Fruit fly (Drosophila melanogaster): ENCODE measurements around the gene Hml.

Hml gene

dm6 chr3L:13903186-13904020 lies 57.5 kb downstream of the Hml start, which contains the start of gene dysc (continued):
- TF ChIP-seq hbn (GFP tag; IDR thresholded peaks at IDR 0.05; ENCODE audit: partially characterized antibody) (no peak), dmrt99B (tag; optimal IDR thresholded peaks at IDR 0.05) (peak; percentile 49), lab (GFP tag; optimal IDR thresholded peaks at IDR 0.05) (peak; percentile 64), Doc3 (GFP tag; IDR thresholded peaks at IDR 0.05; ENCODE audit: partially characterized antibody) (no peak), z (GFP tag; IDR thresholded peaks at IDR 0.05) (peak; percentile 81; the same call in 2 of the 3 replicates), Dip2 (GFP tag; IDR thresholded peaks at IDR 0.05) (no peak), NfI (GFP tag; optimal IDR thresholded peaks at IDR 0.05) (peak; percentile 10), Hey (tag; optimal IDR thresholded peaks at IDR 0.05) (no peak), nmo (GFP tag; optimal IDR thresholded peaks at IDR 0.05) (peak; percentile 4), CG10959 (GFP tag; IDR thresholded peaks at IDR 0.05) (no peak), PHDP (tag; optimal IDR thresholded peaks at IDR 0.05) (peak; percentile 65), stwl (tag; optimal IDR thresholded peaks at IDR 0.05) (no peak), CG16813 (GFP tag; IDR thresholded peaks at IDR 0.05; ENCODE audit: partially characterized antibody) (no peak), schlank (tag; optimal IDR thresholded peaks at IDR 0.05) (no peak), yki (optimal IDR thresholded peaks at IDR 0.05) (no peak), CG13296 (GFP tag; optimal IDR thresholded peaks at IDR 0.05) (peak; percentile 71), zf30C (GFP tag; optimal IDR thresholded peaks at IDR 0.05) (peak; percentile 66), Oli (tag; optimal IDR thresholded peaks at IDR 0.05) (peak; percentile 17), Hand (GFP tag; optimal IDR thresholded peaks at IDR 0.05) (peak; percentile 72), Sox102F (GFP tag; optimal IDR thresholded peaks at IDR 0.05) (peak; percentile 44), salm (tag; optimal IDR thresholded peaks at IDR 0.05) (no peak), Nf-YC (tag; optimal IDR thresholded peaks at IDR 0.05) (peak; percentile 37), CG9817 (tag; optimal IDR thresholded peaks at IDR 0.05) (no peak), D (optimal IDR thresholded peaks at IDR 0.05) (no peak), D (GFP tag; optimal IDR thresholded peaks at IDR 0.05) (no peak), CG12391 (tag; optimal IDR thresholded peaks at IDR 0.05) (peak; percentile 46), CG1792 (GFP tag; optimal IDR thresholded peaks at IDR 0.05) (no peak), CG3995 (GFP tag; optimal IDR thresholded peaks at IDR 0.05) (no peak), fd3F (GFP tag; optimal IDR thresholded peaks at IDR 0.05) (peak; percentile 14), ash1 (GFP tag; optimal IDR thresholded peaks at IDR 0.05) (no peak), Optix (GFP tag; IDR thresholded peaks at IDR 0.05) (no peak), Myb (GFP tag; optimal IDR thresholded peaks at IDR 0.05) (no peak), D19A (tag; optimal IDR thresholded peaks at IDR 0.05) (peak; percentile 27), CG32767 (GFP tag; IDR thresholded peaks at IDR 0.05) (0 out of 2 replicates have a peak, but pooled peaks have one; percentile 34), CG13894 (tag; optimal IDR thresholded peaks at IDR 0.05) (peak; percentile 46), odd (GFP tag; optimal IDR thresholded peaks at IDR 0.05) (peak; percentile 10), CG15514 (GFP tag; optimal IDR thresholded peaks at IDR 0.05) (peak; percentile 16), gt (GFP tag; IDR thresholded peaks at IDR 0.05) (no peak), scrt (GFP tag; optimal IDR thresholded peaks at IDR 0.05) (peak; percentile 50), sr (GFP tag; IDR thresholded peaks at IDR 0.05) (no peak), HLH54F (GFP tag; optimal IDR thresholded peaks at IDR 0.05) (no peak), CG7928 (GFP tag; optimal IDR thresholded peaks at IDR 0.05) (no peak), Rx (GFP tag; IDR thresholded peaks at IDR 0.05) (no peak), CG1647 (GFP tag; optimal IDR thresholded peaks at IDR 0.05) (no peak), CG13424 (tag; optimal IDR thresholded peaks at IDR 0.05) (peak; percentile 68), CG9932 (GFP tag; IDR thresholded peaks at IDR 0.05) (no peak; the same call in none of the 2 replicates), B-H2 (GFP tag; optimal IDR thresholded peaks at IDR 0.05) (peak; percentile 12), CG33557 (GFP tag; optimal IDR thresholded peaks at IDR 0.05) (no peak), YL-1 (GFP tag; optimal IDR thresholded peaks at IDR 0.05) (no peak)
